Worm (Caenorhabditis elegans): ENCODE data around the gene lgc-6.
A peak's percentile ranks its signal among the peaks of the same experiment; 100 is the strongest.

lgc-6 gene

ce11 chrIV:8358492-8358891, 18.8 kb downstream of the lgc-6 start, which contains the start of gene D2096.13:
D2096.13 (minus strand) TSS chrIV:8358592.
- TF ChIP-seq fos-1 (tag; optimal IDR thresholded peaks at IDR 0.05) (no peak), nhr-237 (tag; optimal IDR thresholded peaks at IDR 0.05) (no peak), aly-2 (tag; optimal IDR thresholded peaks at IDR 0.05) (no peak), nhr-77 (tag; optimal IDR thresholded peaks at IDR 0.05) (no peak), ceh-82 (tag; optimal IDR thresholded peaks at IDR 0.05) (no peak), elt-3 (tag; optimal IDR thresholded peaks at IDR 0.05) (no peak), lsy-12 (tag; optimal IDR thresholded peaks at IDR 0.05) (no peak), jun-1 (tag; optimal IDR thresholded peaks at IDR 0.05) (no peak), nhr-11 (tag; optimal IDR thresholded peaks at IDR 0.05) (no peak)

ce11 chrIV:8359716-8360407, 20.1 kb downstream of the lgc-6 start, which contains the start of gene D2096.5:
D2096.5 (minus strand) TSS chrIV:8359766.
- TF ChIP-seq nfya-1 (tag; optimal IDR thresholded peaks at IDR 0.05; ENCODE audit: insufficient read depth) (peak; percentile 31), pqm-1 (tag; optimal IDR thresholded peaks at IDR 0.05) (peak; percentile 29), ceh-9 (tag; optimal IDR thresholded peaks at IDR 0.05) (no peak), lin-15B (tag; optimal IDR thresholded peaks at IDR 0.05) (peak; percentile 23)

ce11 chrIV:8360817-8361216, 21.1 kb downstream of the lgc-6 start, which contains the start of gene sqv-1:
sqv-1 (plus strand) TSS chrIV:8361117.
- TF ChIP-seq nhr-28 (tag; optimal IDR thresholded peaks at IDR 0.05) (no peak), pha-4 (tag; optimal IDR thresholded peaks at IDR 0.05) (peak; percentile 41)

ce11 chrIV:8363163-8363562, 23.4 kb downstream of the lgc-6 start, which contains the start of gene D2096.12:
D2096.12 (plus strand) TSS chrIV:8363463.
- TF ChIP-seq daf-12 (tag; optimal IDR thresholded peaks at IDR 0.05) (no peak), R02D3.7 (tag; optimal IDR thresholded peaks at IDR 0.05) (no peak), aly-2 (tag; optimal IDR thresholded peaks at IDR 0.05) (no peak), egl-27 (tag; optimal IDR thresholded peaks at IDR 0.05) (no peak), elt-1 (tag; optimal IDR thresholded peaks at IDR 0.05) (no peak), nhr-76 (tag; optimal IDR thresholded peaks at IDR 0.05) (no peak), nhr-237 (tag; optimal IDR thresholded peaks at IDR 0.05) (no peak), nfya-1 (tag; optimal IDR thresholded peaks at IDR 0.05; ENCODE audit: insufficient read depth) (no peak), elt-2 (tag; optimal IDR thresholded peaks at IDR 0.05) (no peak), nhr-11 (tag; optimal IDR thresholded peaks at IDR 0.05) (no peak), fos-1 (tag; optimal IDR thresholded peaks at IDR 0.05) (no peak), ztf-11 (tag; optimal IDR thresholded peaks at IDR 0.05) (no peak), nhr-25 (tag; optimal IDR thresholded peaks at IDR 0.05) (no peak), ama-1 (optimal IDR thresholded peaks at IDR 0.05) (no peak), sea-2 (GFP tag; optimal IDR thresholded peaks at IDR 0.05) (no peak), lsy-12 (tag; optimal IDR thresholded peaks at IDR 0.05) (no peak), ZK546.5 (tag; optimal IDR thresholded peaks at IDR 0.05) (no peak), pqm-1 (tag; optimal IDR thresholded peaks at IDR 0.05) (no peak), zag-1 (tag; optimal IDR thresholded peaks at IDR 0.05) (no peak), elt-3 (tag; optimal IDR thresholded peaks at IDR 0.05) (no peak)

ce11 chrIV:8366295-8366694, 26.6 kb downstream of the lgc-6 start, which contains the start of gene aagr-1:
aagr-1 (plus strand) TSS chrIV:8366521.
- TF ChIP-seq pha-4 (tag; optimal IDR thresholded peaks at IDR 0.05) (peak; percentile 1), egl-5 (tag; optimal IDR thresholded peaks at IDR 0.05) (no peak), nhr-28 (tag; optimal IDR thresholded peaks at IDR 0.05) (no peak), pqm-1 (tag; optimal IDR thresholded peaks at IDR 0.05) (peak; percentile 75), tbx-2 (tag; optimal IDR thresholded peaks at IDR 0.05) (no peak), nhr-12 (tag; optimal IDR thresholded peaks at IDR 0.05) (no peak), elt-3 (tag; optimal IDR thresholded peaks at IDR 0.05) (no peak), unc-39 (tag; optimal IDR thresholded peaks at IDR 0.05) (no peak), ZK546.5 (tag; optimal IDR thresholded peaks at IDR 0.05) (no peak), lsy-12 (tag; optimal IDR thresholded peaks at IDR 0.05) (no peak), R02D3.7 (tag; optimal IDR thresholded peaks at IDR 0.05) (no peak), skn-1 (tag; optimal IDR thresholded peaks at IDR 0.05) (no peak), elt-2 (tag; optimal IDR thresholded peaks at IDR 0.05) (peak; percentile 82), jun-1 (tag; optimal IDR thresholded peaks at IDR 0.05) (no peak), mml-1 (tag; optimal IDR thresholded peaks at IDR 0.05) (no peak), ceh-28 (tag; optimal IDR thresholded peaks at IDR 0.05) (no peak), nhr-67 (tag; optimal IDR thresholded peaks at IDR 0.05) (no peak), zag-1 (tag; optimal IDR thresholded peaks at IDR 0.05) (no peak), unc-62 (GFP tag; optimal IDR thresholded peaks at IDR 0.05) (no peak), daf-12 (tag; optimal IDR thresholded peaks at IDR 0.05) (no peak)
